Worm (Caenorhabditis elegans) whole organism, L4/young adult: ENCODE results near the gene lgc-34.

Experiments used
- W03F9.2 ChIP-seq: fragments of 150-350 bp; optimal IDR thresholded peaks from 2 replicates; lab custom pipeline; 2014; ENCODE audit warnings: missing biosample characterization, missing genetic modification characterization
- dao-5 ChIP-seq: sonication (generic microtip); optimal IDR thresholded peaks from 2 replicates; lab custom pipeline; 2016; ENCODE audit warnings: missing genotype, missing genetic modification characterization, moderate library complexity, missing compliant biosample characterization
- him-1 ChIP-seq: sonication (generic microtip); optimal IDR thresholded peaks from 2 replicates; lab custom pipeline; 2016; ENCODE audit warnings: missing genotype, missing genetic modification reagents, missing genetic modification characterization, missing compliant biosample characterization

DNA sequence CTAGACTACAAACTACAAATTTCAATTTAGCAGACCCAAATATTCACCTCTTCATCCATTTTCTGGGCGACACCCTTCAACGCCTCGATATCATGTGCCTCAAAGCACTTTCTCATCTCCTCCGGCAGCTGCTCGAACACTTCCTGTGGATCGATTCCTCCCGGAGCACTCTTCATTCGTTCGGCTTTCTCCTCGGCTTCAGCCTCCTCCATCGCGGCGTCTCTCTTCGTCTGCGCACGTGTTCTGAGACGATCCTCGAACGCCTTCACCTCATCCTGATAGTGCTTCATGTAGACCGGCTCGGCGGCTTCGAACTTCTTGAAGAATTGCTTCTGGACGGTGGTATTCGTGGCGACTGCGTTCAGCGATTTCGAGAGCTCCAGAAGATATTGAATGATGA is 52.4 kb downstream of the lgc-34 start:
- TF ChIP-seq him-1: no peak
- TF ChIP-seq W03F9.2 (tag; lab: Kevin White, UChicago): no peak
- no peak for TF ChIP-seq dao-5 (tag; lab: Kevin White, UChicago)
